Fruit fly (Drosophila melanogaster) Kc167 (cell line): ENCODE measurements around the gene CG44005.

ENCODE experiments used
- Sin3A ChIP-seq: fragments of >200 bp; optimal IDR thresholded peaks from 2 replicates; lab custom pipeline; 2018; ENCODE audit warnings: missing external identifiers
- h ChIP-seq: fragments of >200 bp; optimal IDR thresholded peaks from 3 replicates; lab custom pipeline; 2018; ENCODE audit warnings: missing external identifiers
- psq ChIP-seq: fragments of >200 bp; optimal IDR thresholded peaks from 2 replicates; lab custom pipeline; 2017; ENCODE audit warnings: missing external identifiers

DNA sequence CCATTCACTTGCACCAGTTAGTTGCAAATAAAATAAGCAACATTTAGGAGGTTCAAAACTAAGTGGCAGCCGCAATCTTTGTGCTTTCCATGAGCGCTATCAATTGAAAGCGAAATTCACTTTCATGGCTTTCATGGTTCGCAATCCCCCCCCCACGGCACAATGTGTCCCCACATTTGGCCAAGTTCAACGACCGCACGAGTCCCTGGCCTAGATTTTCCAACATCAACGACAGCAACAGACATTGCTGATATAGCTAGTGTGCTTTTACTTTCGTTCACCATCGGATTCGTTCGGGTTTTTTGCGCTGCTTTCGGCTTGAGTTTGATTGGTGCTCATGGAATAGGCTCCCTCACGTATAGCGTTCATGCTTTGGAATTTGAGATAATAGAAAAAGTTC lies 48.3 kb downstream of the CG44005 start:
- TF ChIP-seq h (no peak), psq (lab: Kevin White, UChicago) (no peak), Sin3A (lab: Kevin White, UChicago) (no peak)
